Fruit fly (Drosophila melanogaster): Measurements from ENCODE around the gene CG4789.

The CG4789 gene

dm6 chrX:16772882-16773827, 27.6 kb upstream of the CG4789 start (continued):
- TF ChIP-seq kay (GFP tag; optimal IDR thresholded peaks at IDR 0.05) (peak; percentile 64), ems (GFP tag; optimal IDR thresholded peaks at IDR 0.05) (peak; percentile 28), slbo (GFP tag; IDR thresholded peaks at IDR 0.05) (no peak), Rfx (GFP tag; IDR thresholded peaks at IDR 0.05) (peak; percentile 37; the same call in 1 of the 2 replicates), CG12155 (GFP tag; optimal IDR thresholded peaks at IDR 0.05) (peak; percentile 36), Side (GFP tag; optimal IDR thresholded peaks at IDR 0.05) (peak; percentile 64), Eip74EF (GFP tag; optimal IDR thresholded peaks at IDR 0.05) (peak in 1 of 2 experiments; percentile 40), ci (GFP tag; IDR thresholded peaks at IDR 0.05) (peak; percentile 80), dati (GFP tag; IDR thresholded peaks at IDR 0.05) (peak; percentile 62; the same call in 1 of the 2 replicates), onecut (GFP tag; IDR thresholded peaks at IDR 0.05) (peak; percentile 61), gsb-n (tag; optimal IDR thresholded peaks at IDR 0.05) (peak; percentile 12), kah (GFP tag; optimal IDR thresholded peaks at IDR 0.05) (no peak), NC2β (GFP tag; optimal IDR thresholded peaks at IDR 0.05) (peak; percentile 12), CG7963 (GFP tag; IDR thresholded peaks at IDR 0.05; ENCODE audit: partially characterized antibody) (no peak), dan (GFP tag; IDR thresholded peaks at IDR 0.05) (peak; percentile 64; the same call in 1 of the 2 replicates), ERR (GFP tag; optimal IDR thresholded peaks at IDR 0.05) (peak; percentile 15), hkb (optimal IDR thresholded peaks at IDR 0.05) (no peak), hkb (GFP tag; IDR thresholded peaks at IDR 0.05) (peak; percentile 75), fd102C (GFP tag; optimal IDR thresholded peaks at IDR 0.05) (peak; percentile 12), CG2199 (GFP tag; IDR thresholded peaks at IDR 0.05) (peak; percentile 70; the same call in 1 of the 3 replicates), HHEX (GFP tag; optimal IDR thresholded peaks at IDR 0.05) (peak; percentile 30), CG6813 (GFP tag; optimal IDR thresholded peaks at IDR 0.05) (peak; percentile 27), dm (GFP tag; optimal IDR thresholded peaks at IDR 0.05) (no peak), CG9876 (GFP tag; optimal IDR thresholded peaks at IDR 0.05) (no peak), Hsf (GFP tag; optimal IDR thresholded peaks at IDR 0.05) (peak; percentile 33), B-H2 (GFP tag; optimal IDR thresholded peaks at IDR 0.05) (no peak), HLH3B (GFP tag; IDR thresholded peaks at IDR 0.05) (peak; percentile 56), sens (GFP tag) (peak; percentile 96), MESR4 (GFP tag; optimal IDR thresholded peaks at IDR 0.05) (no peak), pan (optimal IDR thresholded peaks at IDR 0.05) (no peak), pan (GFP tag; optimal IDR thresholded peaks at IDR 0.05 in 1 of 2, IDR thresholded peaks at IDR 0.05 in 1 of 2) (peak in 1 of 2 experiments; percentile 63), p53 (GFP tag; optimal IDR thresholded peaks at IDR 0.05) (no peak), CG3163 (GFP tag; optimal IDR thresholded peaks at IDR 0.05) (no peak), pzg (GFP tag; optimal IDR thresholded peaks at IDR 0.05) (no peak), jing (GFP tag; optimal IDR thresholded peaks at IDR 0.05) (peak; percentile 10), zfh2 (GFP tag; optimal IDR thresholded peaks at IDR 0.05) (no peak), CG10267 (tag; optimal IDR thresholded peaks at IDR 0.05) (peak; percentile 62), trh (GFP tag; optimal IDR thresholded peaks at IDR 0.05) (no peak), al (GFP tag; IDR thresholded peaks at IDR 0.05) (no peak), Atf3 (GFP tag; optimal IDR thresholded peaks at IDR 0.05) (peak; percentile 36), dimm (GFP tag; IDR thresholded peaks at IDR 0.05) (peak; percentile 27; the same call in 1 of the 2 replicates), pho (GFP tag; optimal IDR thresholded peaks at IDR 0.05) (no peak), eyg (GFP tag; optimal IDR thresholded peaks at IDR 0.05) (no peak), CG8290 (GFP tag; optimal IDR thresholded peaks at IDR 0.05) (peak; percentile 46), CG8290 (tag; optimal IDR thresholded peaks at IDR 0.05) (no peak), Hr3 (GFP tag; optimal IDR thresholded peaks at IDR 0.05) (peak; percentile 50), PHDP (tag; optimal IDR thresholded peaks at IDR 0.05) (peak; percentile 27), dpn (GFP tag; optimal IDR thresholded peaks at IDR 0.05) (peak; percentile 29 to 68), odd (GFP tag; optimal IDR thresholded peaks at IDR 0.05) (no peak), fd96Cb (tag; optimal IDR thresholded peaks at IDR 0.05) (peak; percentile 59)

Data from whole organism, embryonic.